Worm (Caenorhabditis elegans) whole organism, L3 larva: ENCODE results near the gene Y48C3A.18.

Experiments
- elt-1 ChIP-seq: fragments of 150-350 bp; optimal IDR thresholded peaks from 2 replicates; lab custom pipeline; 2014; ENCODE audit warnings: missing biosample characterization, missing genetic modification characterization
- nhr-67 ChIP-seq: fragments of 150-350 bp; optimal IDR thresholded peaks from 2 replicates; lab custom pipeline; 2014; ENCODE audit warnings: missing biosample characterization, missing genetic modification characterization
- ztf-11 ChIP-seq: fragments of 150-350 bp; optimal IDR thresholded peaks from 2 replicates; lab custom pipeline; 2014; ENCODE audit warnings: missing biosample characterization, missing genetic modification characterization

DNA sequence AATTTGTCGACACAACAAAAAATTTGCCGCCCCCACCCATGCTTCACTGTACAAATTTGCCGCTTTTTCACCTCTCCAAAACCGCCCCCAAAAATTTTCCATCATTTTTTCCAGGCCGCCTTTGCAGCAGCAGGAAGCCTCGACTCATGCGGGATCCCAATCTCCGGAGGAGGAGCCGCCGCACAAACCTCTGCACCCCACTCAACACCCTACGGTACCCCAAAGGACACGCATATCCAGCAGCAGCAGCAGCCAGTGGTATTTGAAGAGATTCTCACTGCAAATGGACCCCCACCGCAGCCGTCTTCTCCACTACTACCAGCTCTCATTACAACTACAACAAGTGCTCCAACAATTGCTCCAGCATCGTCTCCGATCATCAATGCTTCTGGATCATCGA is 29.4 kb upstream of the Y48C3A.18 start:
- TF ChIP-seq nhr-67 (tag; lab: Kevin White, UChicago) (no peak), ztf-11 (tag; lab: Kevin White, UChicago) (no peak), elt-1 (tag; lab: Kevin White, UChicago) (no peak)
